Fruit fly (Drosophila melanogaster): ENCODE results near the gene svr.
A peak's percentile ranks its signal among the peaks of the same experiment; 100 is the strongest.

Gene svr

DNA sequence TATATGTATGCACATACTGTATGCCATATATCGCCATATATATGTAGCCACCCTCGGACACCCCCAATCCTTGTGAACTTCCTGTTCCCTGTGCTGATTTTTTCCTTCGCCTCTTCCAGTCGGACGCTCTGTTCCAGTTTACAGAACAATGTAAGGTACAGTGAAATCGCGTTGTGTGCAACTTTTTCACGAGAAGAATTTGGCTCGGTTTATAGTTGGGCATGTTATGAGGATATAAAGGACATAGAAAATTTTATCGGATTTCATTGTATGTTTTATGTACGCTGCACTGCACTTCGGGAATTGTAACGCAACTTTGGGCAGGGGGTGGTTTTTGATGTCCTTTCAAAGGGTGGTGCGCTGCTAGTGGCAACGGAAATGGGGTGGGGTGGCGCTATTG is 28.1 kb downstream of the svr start:
- TF ChIP-seq Crg-1 (GFP tag; optimal IDR thresholded peaks at IDR 0.05) (no peak), toe (GFP tag; optimal IDR thresholded peaks at IDR 0.05) (no peak), bab1 (GFP tag; optimal IDR thresholded peaks at IDR 0.05) (no peak), CG7045 (GFP tag; optimal IDR thresholded peaks at IDR 0.05) (no peak), cic (GFP tag; optimal IDR thresholded peaks at IDR 0.05) (no peak), ovo (GFP tag; optimal IDR thresholded peaks at IDR 0.05) (no peak), CG12768 (GFP tag; optimal IDR thresholded peaks at IDR 0.05) (no peak), CG1620 (GFP tag; optimal IDR thresholded peaks at IDR 0.05) (no peak), cnc (optimal IDR thresholded peaks at IDR 0.05) (no peak), CG11617 (GFP tag; optimal IDR thresholded peaks at IDR 0.05) (no peak), tj (GFP tag; optimal IDR thresholded peaks at IDR 0.05) (no peak), CG7101 (tag; optimal IDR thresholded peaks at IDR 0.05) (no peak), kay (GFP tag; ENCODE audit: borderline replicate concordance) (no peak), pad (GFP tag; optimal IDR thresholded peaks at IDR 0.05) (no peak), CG33017 (tag; optimal IDR thresholded peaks at IDR 0.05) (no peak), Clk (GFP tag; optimal IDR thresholded peaks at IDR 0.05) (no peak), CG5204 (GFP tag; optimal IDR thresholded peaks at IDR 0.05) (no peak), Mnt (GFP tag; optimal IDR thresholded peaks at IDR 0.05) (no peak), Hr96 (GFP tag; optimal IDR thresholded peaks at IDR 0.05) (no peak), CG14711 (tag; optimal IDR thresholded peaks at IDR 0.05) (no peak)

DNA sequence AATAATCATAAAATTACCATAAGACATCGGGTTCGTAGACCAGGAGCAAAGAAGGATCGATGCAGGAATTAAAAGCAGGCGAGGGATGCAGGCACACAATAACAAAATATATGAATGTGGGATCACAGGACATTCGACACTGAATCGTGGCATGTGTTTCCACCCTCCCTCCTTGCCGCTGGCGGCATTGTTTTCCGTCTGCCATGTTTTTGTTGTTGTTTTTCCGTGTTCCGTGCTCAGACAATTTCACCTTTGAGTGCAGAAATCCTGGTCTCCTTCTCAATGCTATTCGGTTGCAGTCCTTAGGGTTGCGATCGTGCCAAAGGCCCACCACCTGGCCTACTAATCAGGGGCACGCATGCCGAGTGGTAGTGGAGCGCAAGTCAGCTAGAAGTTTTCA is 29.4 kb downstream of the svr start:
- TF ChIP-seq CG14711 (tag; optimal IDR thresholded peaks at IDR 0.05) (no peak), Hr96 (GFP tag; optimal IDR thresholded peaks at IDR 0.05) (no peak), CG11617 (GFP tag; optimal IDR thresholded peaks at IDR 0.05) (no peak), CG33017 (tag; optimal IDR thresholded peaks at IDR 0.05) (no peak), cic (GFP tag; optimal IDR thresholded peaks at IDR 0.05) (no peak)

DNA sequence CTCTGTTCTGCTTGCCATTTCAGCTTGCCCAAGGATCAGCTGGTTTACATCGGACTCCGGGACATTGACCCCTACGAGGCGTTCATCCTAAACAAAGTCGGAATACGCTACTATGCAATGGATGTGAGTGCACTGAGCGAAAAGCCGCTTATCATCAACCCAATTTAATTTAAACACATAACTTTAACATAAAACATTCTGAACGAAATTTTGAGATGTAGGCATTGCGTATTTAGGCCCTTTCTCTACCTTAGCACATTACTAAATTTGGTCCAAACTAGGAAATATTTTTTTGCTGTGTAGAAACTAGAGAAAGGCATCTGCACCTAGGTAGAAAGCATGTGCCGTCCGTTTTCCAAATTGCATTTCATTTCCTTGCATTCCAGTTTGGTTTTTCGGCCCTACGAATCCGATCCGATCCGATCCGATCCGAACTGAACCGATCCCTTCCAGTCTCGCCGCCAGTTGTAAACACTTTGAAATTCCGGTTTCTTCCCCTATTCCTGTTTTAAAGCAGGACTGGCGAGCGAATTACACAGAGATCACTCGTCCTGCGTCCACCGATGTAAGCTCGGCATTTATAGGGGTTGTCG is 30.3 kb downstream of the svr start:
- no peak for TF ChIP-seq CG7045 (GFP tag; optimal IDR thresholded peaks at IDR 0.05)
- no peak for TF ChIP-seq CG14711 (tag; optimal IDR thresholded peaks at IDR 0.05)
- TF ChIP-seq Hr96 (GFP tag; optimal IDR thresholded peaks at IDR 0.05) = no peak
- TF ChIP-seq bab1 (GFP tag; optimal IDR thresholded peaks at IDR 0.05) = no peak
- no peak for TF ChIP-seq pad (GFP tag; optimal IDR thresholded peaks at IDR 0.05)
- no peak for TF ChIP-seq CG1620 (GFP tag; optimal IDR thresholded peaks at IDR 0.05)
- TF ChIP-seq CG12768 (GFP tag; optimal IDR thresholded peaks at IDR 0.05) = no peak
- no peak for TF ChIP-seq CG11617 (GFP tag; optimal IDR thresholded peaks at IDR 0.05)
- TF ChIP-seq Crg-1 (GFP tag; optimal IDR thresholded peaks at IDR 0.05) = no peak
- TF ChIP-seq kay (GFP tag; ENCODE audit: borderline replicate concordance) = no peak
- TF ChIP-seq CG33017 (tag; optimal IDR thresholded peaks at IDR 0.05) = no peak

DNA sequence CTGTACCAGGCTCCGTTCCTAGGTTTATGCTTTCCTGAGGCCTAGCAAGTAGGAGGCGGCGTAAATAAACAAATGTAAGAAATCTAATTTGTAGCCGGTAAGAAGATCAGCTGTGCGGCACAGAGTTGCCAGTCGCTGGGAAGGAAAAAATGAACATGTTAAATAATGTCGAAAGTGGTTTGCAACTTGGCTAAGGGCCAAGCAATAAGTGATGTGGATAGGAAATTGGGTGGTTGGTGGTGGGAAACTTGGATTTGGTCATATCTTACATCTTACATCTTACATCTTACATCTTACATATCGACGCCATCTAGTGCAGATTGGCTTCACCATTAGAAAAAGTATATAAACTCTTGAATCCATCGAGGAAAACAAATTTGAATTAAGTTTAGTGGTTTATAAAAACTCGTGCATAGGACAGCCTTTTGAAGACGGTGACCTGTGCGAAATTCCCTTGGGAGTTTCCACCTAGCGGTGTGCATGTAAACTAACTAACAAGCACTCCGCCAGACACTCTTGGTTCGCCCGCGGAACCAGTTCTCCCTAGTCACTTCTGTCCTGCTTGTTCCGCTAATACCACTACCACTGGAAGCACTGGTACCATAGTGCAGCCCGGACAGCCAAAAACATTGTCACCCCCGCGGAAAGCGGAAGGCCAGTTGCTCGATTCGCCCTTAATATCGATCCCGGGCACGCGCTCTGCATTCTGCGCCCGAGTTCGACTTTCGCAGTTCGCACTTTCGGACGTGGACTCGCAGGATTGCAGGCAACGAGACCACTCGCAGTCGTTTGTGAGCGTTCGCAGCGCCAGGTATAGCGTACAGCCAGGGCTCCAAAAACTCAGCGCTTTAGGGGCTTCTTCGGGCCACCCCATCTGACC is 33.7 kb downstream of the svr start, which contains the start of the genes CG4293 and Appl:
TSS of gene CG4293 (minus strand) at position 568 of the 880 bp plus-strand sequence.
TSS of gene Appl (plus strand) at position 778 of the 880 bp plus-strand sequence.
- TF ChIP-seq CG14711 (tag; optimal IDR thresholded peaks at IDR 0.05) = peak; percentile 80
- peak; percentile 19 for TF ChIP-seq Hr96 (GFP tag; optimal IDR thresholded peaks at IDR 0.05)
- TF ChIP-seq Crg-1 (GFP tag; optimal IDR thresholded peaks at IDR 0.05) = peak; percentile 14
- no peak for TF ChIP-seq cic (GFP tag; optimal IDR thresholded peaks at IDR 0.05)
- TF ChIP-seq Mnt (GFP tag; optimal IDR thresholded peaks at IDR 0.05) = no peak
- peak; percentile 23 for TF ChIP-seq bab1 (GFP tag; optimal IDR thresholded peaks at IDR 0.05)

DNA sequence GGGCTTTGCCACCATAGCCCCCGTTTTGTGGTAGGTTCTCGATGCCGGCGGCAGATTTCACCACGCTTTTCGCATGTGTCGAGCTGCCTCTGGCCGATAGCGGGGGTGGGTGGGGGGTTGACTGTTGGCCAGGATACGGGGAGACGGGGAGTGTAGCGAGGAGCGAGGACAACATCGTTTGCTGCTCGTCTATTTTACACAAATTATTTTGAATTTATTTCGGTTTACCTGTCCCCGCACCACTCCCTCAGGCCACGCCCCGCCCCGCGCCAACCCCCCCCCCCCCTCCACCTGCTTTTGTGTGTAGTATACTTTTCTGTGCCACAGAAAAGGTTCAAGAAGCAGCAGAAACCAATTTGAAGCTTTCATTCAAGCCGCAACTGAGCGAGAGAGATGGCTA is 45.8 kb downstream of the svr start:
- TF ChIP-seq pad (GFP tag; optimal IDR thresholded peaks at IDR 0.05) (peak; percentile 22), kay (GFP tag; ENCODE audit: borderline replicate concordance) (no peak), CG12768 (GFP tag; optimal IDR thresholded peaks at IDR 0.05) (no peak)

DNA sequence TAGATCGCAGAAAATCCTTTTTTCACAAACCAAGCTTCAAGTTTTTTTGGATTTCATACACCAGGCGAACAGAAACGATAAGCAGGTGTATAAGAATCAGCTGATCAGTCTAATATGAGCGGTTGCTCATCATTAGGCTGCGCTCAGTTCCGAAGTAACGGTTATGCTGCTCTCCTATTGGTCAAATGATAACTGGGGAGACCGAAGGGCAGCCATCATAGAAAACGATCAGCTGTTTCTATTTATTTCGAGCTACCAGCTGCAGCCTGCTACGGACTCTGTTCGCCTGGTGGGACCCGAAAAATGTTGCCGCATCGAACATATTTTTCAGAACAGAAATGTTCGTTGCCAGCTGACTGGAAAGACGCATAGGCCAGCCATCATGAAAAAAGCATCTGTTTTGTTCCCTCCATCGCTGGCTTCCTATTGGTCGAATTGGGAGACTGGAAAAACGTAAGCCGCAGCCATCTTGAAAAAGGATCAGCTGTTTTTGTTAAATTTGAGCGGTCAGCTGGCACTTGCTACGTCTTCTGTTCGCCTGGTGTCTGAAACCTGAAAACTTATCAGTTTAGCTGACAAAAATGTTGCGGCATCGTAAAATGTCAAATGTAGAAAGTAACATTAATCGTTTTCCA is 50.2 kb downstream of the svr start:
- TF ChIP-seq tj (GFP tag; optimal IDR thresholded peaks at IDR 0.05) = no peak
- peak; percentile 57 for TF ChIP-seq ovo (GFP tag; optimal IDR thresholded peaks at IDR 0.05)
- no peak for TF ChIP-seq Crg-1 (GFP tag; optimal IDR thresholded peaks at IDR 0.05)
- no peak for TF ChIP-seq CG1620 (GFP tag; optimal IDR thresholded peaks at IDR 0.05)
- no peak for TF ChIP-seq cic (GFP tag; optimal IDR thresholded peaks at IDR 0.05)
- TF ChIP-seq CG5204 (GFP tag; optimal IDR thresholded peaks at IDR 0.05) = no peak
- TF ChIP-seq pad (GFP tag; optimal IDR thresholded peaks at IDR 0.05) = peak; percentile 93
- TF ChIP-seq Mnt (GFP tag; optimal IDR thresholded peaks at IDR 0.05) = no peak
- TF ChIP-seq cnc (optimal IDR thresholded peaks at IDR 0.05) = no peak
- no peak for TF ChIP-seq CG11617 (GFP tag; optimal IDR thresholded peaks at IDR 0.05)
